Fruit fly (Drosophila melanogaster) whole organism, embryonic: ENCODE measurements around the gene dnc.

Experiments
- Atf-2 ChIP-seq: fragments of 200-800 bp; sonication (Bioruptor generic); optimal IDR thresholded peaks from 2 replicates; lab custom pipeline; 2016; ENCODE audit warnings: missing biosample characterization, missing genetic modification characterization
- CG1024 ChIP-seq: fragments of 200-800 bp; sonication (Bioruptor generic); IDR thresholded peaks from 2 replicates; pipeline ENCODE4 v1.3.6; 2022; ENCODE audit warnings: missing biosample characterization, missing genetic modification characterization
- CG10654 ChIP-seq: fragments of 200-800 bp; sonication (Bioruptor generic); optimal IDR thresholded peaks from 2 replicates; lab custom pipeline; 2016; ENCODE audit warnings: missing biosample characterization, missing genetic modification characterization
- CG11456 ChIP-seq: fragments of 200-800 bp; sonication (Bioruptor generic); IDR thresholded peaks from 3 replicates; pipeline ENCODE4 v1.3.6; 2022; ENCODE audit warnings: missing biosample characterization, missing genetic modification characterization
- CG11560 ChIP-seq: fragments of 200-800 bp; sonication (Bioruptor generic); IDR thresholded peaks from 3 replicates; pipeline ENCODE4 v1.3.6; 2022; ENCODE audit warnings: missing biosample characterization, missing genetic modification characterization
- CG1529 ChIP-seq: fragments of 200-800 bp; sonication (Bioruptor generic); optimal IDR thresholded peaks from 3 replicates; lab custom pipeline; 2018; ENCODE audit warnings: missing biosample characterization, missing genetic modification characterization
- CG15479 ChIP-seq: fragments of 200-800 bp; sonication (Bioruptor generic); optimal IDR thresholded peaks from 3 replicates; lab custom pipeline; 2019; ENCODE audit warnings: missing biosample characterization, mild to moderate bottlenecking, missing genetic modification characterization, moderate library complexity
- CG18476 ChIP-seq: fragments of 200-800 bp; sonication (Bioruptor generic); optimal IDR thresholded peaks from 2 replicates; lab custom pipeline; 2016; ENCODE audit warnings: missing biosample characterization, mild to moderate bottlenecking, missing genetic modification characterization
- CG2116 ChIP-seq: fragments of 200-800 bp; sonication (Bioruptor generic); optimal IDR thresholded peaks from 3 replicates; lab custom pipeline; 2018; ENCODE audit warnings: missing biosample characterization, mild to moderate bottlenecking, missing genetic modification characterization
- CG31224 ChIP-seq: fragments of 200-800 bp; sonication (Bioruptor generic); IDR thresholded peaks from 2 replicates; pipeline ENCODE4 v1.3.6; 2022; ENCODE audit warnings: missing biosample characterization, missing genetic modification characterization
- CG34376 ChIP-seq: fragments of 200-800 bp; sonication (Bioruptor generic); optimal IDR thresholded peaks from 2 replicates; lab custom pipeline; 2018; ENCODE audit warnings: missing biosample characterization, mild to moderate bottlenecking, missing genetic modification characterization
- CG4707 ChIP-seq: fragments of 200-800 bp; sonication (Bioruptor generic); optimal IDR thresholded peaks from 2 replicates; lab custom pipeline; 2018; ENCODE audit warnings: missing biosample characterization, mild to moderate bottlenecking, missing genetic modification characterization, moderate library complexity
- CG4854 ChIP-seq: fragments of 200-800 bp; sonication (Bioruptor generic); optimal IDR thresholded peaks from 2 replicates; lab custom pipeline; 2016; ENCODE audit warnings: missing biosample characterization, missing genetic modification characterization, inconsistent platforms
- CG5953 ChIP-seq: fragments of 200-800 bp; sonication (Bioruptor generic); IDR thresholded peaks from 2 replicates; pipeline ENCODE4 v1.3.6; 2022; ENCODE audit warnings: missing biosample characterization, missing genetic modification characterization
- CG6765 ChIP-seq: fragments of 200-800 bp; sonication (Bioruptor generic); optimal IDR thresholded peaks from 3 replicates; lab custom pipeline; 2017; ENCODE audit warnings: missing biosample characterization, mild to moderate bottlenecking, missing genetic modification characterization
- CG7556 ChIP-seq: fragments of 200-800 bp; sonication (Bioruptor generic); optimal IDR thresholded peaks from 2 replicates; lab custom pipeline; 2017; ENCODE audit warnings: missing biosample characterization, mild to moderate bottlenecking, missing genetic modification characterization
- CG8359 ChIP-seq: fragments of 200-800 bp; sonication (Bioruptor generic); optimal IDR thresholded peaks from 2 replicates; lab custom pipeline; 2017; ENCODE audit warnings: missing biosample characterization, mild to moderate bottlenecking, missing genetic modification characterization, borderline replicate concordance
- D19A ChIP-seq: fragments of 200-800 bp; optimal IDR thresholded peaks from 3 replicates; lab custom pipeline; 2019; ENCODE audit warnings: missing biosample characterization, mild to moderate bottlenecking, missing genetic modification characterization, moderate library complexity
- Dip2 ChIP-seq: fragments of 200-800 bp; sonication (Bioruptor generic); IDR thresholded peaks from 2 replicates; pipeline ENCODE4 v1.3.6; 2022; ENCODE audit warnings: missing biosample characterization, missing genetic modification characterization
- Doc3 ChIP-seq: fragments of 200-800 bp; sonication (Bioruptor generic); IDR thresholded peaks from 3 replicates; pipeline ENCODE4 v1.3.6; 2022; ENCODE audit warnings: missing biosample characterization, missing genetic modification characterization; ENCODE audit not compliant: partially characterized antibody
- Dref ChIP-seq: fragments of 200-800 bp; sonication (Bioruptor generic); IDR thresholded peaks from 2 replicates; pipeline ENCODE4 v1.3.6; 2022; ENCODE audit warnings: missing biosample characterization, missing genetic modification characterization
- Ets65A ChIP-seq: fragments of 200-800 bp; sonication (Bioruptor generic); peaks from one replicate; lab custom pipeline; 2016; ENCODE audit warnings: missing biosample characterization, missing genetic modification characterization
- Gsc ChIP-seq: fragments of 200-800 bp; sonication (Bioruptor generic); IDR thresholded peaks from 2 replicates; pipeline ENCODE4 v1.3.6; 2022; ENCODE audit warnings: missing biosample characterization, missing genetic modification characterization
- HLHmδ ChIP-seq: fragments of 200-800 bp; sonication (Bioruptor generic); optimal IDR thresholded peaks from 2 replicates; lab custom pipeline; 2018; ENCODE audit warnings: missing biosample characterization, mild to moderate bottlenecking, missing genetic modification characterization, moderate library complexity
- Lim3 ChIP-seq: fragments of 200-800 bp; sonication (Bioruptor generic); IDR thresholded peaks from 2 replicates; pipeline ENCODE4 v1.3.6; 2022; ENCODE audit warnings: missing biosample characterization, missing genetic modification characterization
- aop ChIP-seq: fragments of 200-800 bp; sonication (Bioruptor generic); IDR thresholded peaks from 2 replicates; pipeline ENCODE4 v1.3.6; 2022; ENCODE audit warnings: missing biosample characterization, missing genetic modification characterization
- ash1 ChIP-seq: fragments of 200-800 bp; sonication (Bioruptor generic); optimal IDR thresholded peaks from 2 replicates; lab custom pipeline; 2018; ENCODE audit warnings: missing biosample characterization, mild to moderate bottlenecking, missing genetic modification characterization
- az2 ChIP-seq: fragments of 200-800 bp; sonication (Bioruptor generic); optimal IDR thresholded peaks from 3 replicates; lab custom pipeline; 2016; ENCODE audit warnings: missing biosample characterization, missing genetic modification characterization
- chn ChIP-seq: fragments of 200-800 bp; sonication (Bioruptor generic); optimal IDR thresholded peaks from 2 replicates; lab custom pipeline; 2016; ENCODE audit warnings: missing biosample characterization, missing genetic modification characterization
- ci ChIP-seq: fragments of 200-800 bp; sonication (Bioruptor generic); IDR thresholded peaks from 3 replicates; pipeline ENCODE4 v1.3.6; 2022; ENCODE audit warnings: missing biosample characterization, missing genetic modification characterization
- danr ChIP-seq: fragments of 200-800 bp; sonication (Bioruptor generic); IDR thresholded peaks from 2 replicates; pipeline ENCODE4 v1.3.6; 2022; ENCODE audit warnings: missing biosample characterization, missing genetic modification characterization
- dati ChIP-seq: fragments of 200-800 bp; sonication (Bioruptor generic); IDR thresholded peaks from 2 replicates; pipeline ENCODE4 v1.3.6; 2022; ENCODE audit warnings: missing biosample characterization, missing genetic modification characterization
- dpn ChIP-seq, 2 experiments: fragments of 200-800 bp; sonication (Bioruptor generic); optimal IDR thresholded peaks; 3 replicates each; lab custom pipeline; 2016; ENCODE audit warnings: missing biosample characterization in 2 of 2, missing genetic modification characterization in 2 of 2
- fru ChIP-seq: fragments of >200 bp; optimal IDR thresholded peaks from 2 replicates; lab custom pipeline; 2017
- insv ChIP-seq, 2 experiments: fragments of 200-800 bp; sonication (Bioruptor generic); optimal IDR thresholded peaks; 3 replicates each; lab custom pipeline; 2016 to 2018; ENCODE audit warnings: missing biosample characterization in 2 of 2, missing genetic modification characterization in 2 of 2
- jing ChIP-seq: fragments of 200-800 bp; sonication (Bioruptor generic); optimal IDR thresholded peaks from 2 replicates; lab custom pipeline; 2018; ENCODE audit warnings: missing biosample characterization, mild to moderate bottlenecking, missing genetic modification characterization
- jumu ChIP-seq: fragments of 200-800 bp; sonication (Bioruptor generic); optimal IDR thresholded peaks from 3 replicates; lab custom pipeline; 2016; ENCODE audit warnings: missing biosample characterization, missing genetic modification characterization
- lola ChIP-seq, 3 experiments: fragments of >200 bp in 2 of 3; fragments of 200-800 bp in 1 of 3; sonication (Bioruptor generic) in 1 of 3; optimal IDR thresholded peaks; 2 replicates each; lab custom pipeline; 2017 to 2019; ENCODE audit warnings: missing biosample characterization in 3 of 3, missing genetic modification characterization in 3 of 3, mild to moderate bottlenecking in 1 of 3, moderate library complexity in 1 of 3
- lov ChIP-seq, 2 experiments: fragments of 200-800 bp in 1 of 2; fragments of >200 bp in 1 of 2; sonication (Bioruptor generic) in 1 of 2; IDR thresholded peaks in 1 of 2; optimal IDR thresholded peaks in 1 of 2; 2 replicates in 1 of 2; 3 replicates in 1 of 2; pipeline versions ENCODE4 v1.3.6 to Lab custom; 2017 to 2022; ENCODE audit warnings: missing biosample characterization in 1 of 2, missing genetic modification characterization in 1 of 2
- pros ChIP-seq: fragments of 200-800 bp; sonication (Bioruptor generic); optimal IDR thresholded peaks from 3 replicates; lab custom pipeline; 2019; ENCODE audit warnings: missing biosample characterization, mild to moderate bottlenecking, missing genetic modification characterization, moderate library complexity
- pzg ChIP-seq: fragments of 200-800 bp; sonication (Bioruptor generic); optimal IDR thresholded peaks from 3 replicates; lab custom pipeline; 2018; ENCODE audit warnings: missing biosample characterization, mild to moderate bottlenecking, missing genetic modification characterization, moderate library complexity
- row ChIP-seq: fragments of 200-800 bp; sonication (Bioruptor generic); IDR thresholded peaks from 3 replicates; pipeline ENCODE4 v1.3.6; 2022; ENCODE audit warnings: missing biosample characterization, missing genetic modification characterization
- shn ChIP-seq: fragments of 200-800 bp; sonication (Bioruptor generic); optimal IDR thresholded peaks from 3 replicates; lab custom pipeline; 2016; ENCODE audit warnings: missing biosample characterization, missing genetic modification characterization
- sr ChIP-seq: fragments of 200-800 bp; sonication (Bioruptor generic); IDR thresholded peaks from 3 replicates; pipeline ENCODE4 v1.3.6; 2022; ENCODE audit warnings: missing biosample characterization, missing genetic modification characterization
- stc ChIP-seq: fragments of 200-800 bp; sonication (Bioruptor generic); IDR thresholded peaks from 2 replicates; pipeline ENCODE4 v1.3.6; 2022; ENCODE audit warnings: missing biosample characterization, missing genetic modification characterization
- zen2 ChIP-seq: fragments of 200-800 bp; sonication (Bioruptor generic); IDR thresholded peaks from 3 replicates; pipeline ENCODE4 v1.3.6; 2022; ENCODE audit warnings: missing biosample characterization, missing genetic modification characterization; ENCODE audit not compliant: partially characterized antibody

Gene dnc

dm6 chrX:3127564-3127963 is 48.7 kb upstream of the dnc start:
- TF ChIP-seq D19A (tag; lab: Kevin White, UChicago), result no peak
- TF ChIP-seq dpn (GFP tag; optimal IDR thresholded peaks at IDR 0.05; lab: Kevin White, UChicago), result no peak
- TF ChIP-seq CG8359 (GFP tag; lab: Kevin White, UChicago), result peak; percentile 94
- TF ChIP-seq row (GFP tag; lab: Robert Waterston, UW), result 0 out of 3 replicates have a peak, but pooled peaks have one; percentile 1

- TF ChIP-seq jumu (GFP tag; lab: Kevin White, UChicago) (no peak), Dref (GFP tag; lab: Robert Waterston, UW) (no peak), sr (GFP tag; lab: Robert Waterston, UW) (0 out of 3 replicates have a peak, but pooled peaks have one; percentile 36), CG11560 (tag; lab: Robert Waterston, UW) (0 out of 3 replicates have a peak, but pooled peaks have one; percentile 24), Ets65A (GFP tag; lab: Kevin White, UChicago) (peak; percentile 55)
These were observed 44.3 kb upstream of the dnc start for dm6 chrX:3131978-3132377.

- no peak for TF ChIP-seq CG4854 (GFP tag; lab: Kevin White, UChicago)
- TF ChIP-seq Dip2 (GFP tag; lab: Robert Waterston, UW), result peak; percentile 34; the same call in 1 of the 2 replicates
- no peak for TF ChIP-seq shn
- peak; percentile 43 for TF ChIP-seq CG1529 (GFP tag; lab: Kevin White, UChicago)
- no peak for TF ChIP-seq ash1 (GFP tag; lab: Kevin White, UChicago)
- 0 out of 2 replicates have a peak, but pooled peaks have one; percentile 12 for TF ChIP-seq dati
- TF ChIP-seq CG1024 (GFP tag; lab: Robert Waterston, UW), result no peak
- no peak for TF ChIP-seq CG4707 (GFP tag; lab: Kevin White, UChicago)
- no peak for TF ChIP-seq CG31224 (GFP tag; lab: Robert Waterston, UW)
- TF ChIP-seq zen2, result no peak
- peak; percentile 71 for TF ChIP-seq ci (GFP tag; lab: Robert Waterston, UW)
- TF ChIP-seq az2 (GFP tag; lab: Kevin White, UChicago), result peak; percentile 66
- peak; percentile 44 for TF ChIP-seq Atf-2 (GFP tag; lab: Kevin White, UChicago)
- TF ChIP-seq CG7556 (GFP tag; lab: Kevin White, UChicago), result peak; percentile 52
- peak; percentile 53; the same call in 1 of the 2 replicates for TF ChIP-seq stc (GFP tag; lab: Robert Waterston, UW)
- peak; percentile 68 for TF ChIP-seq CG2116 (GFP tag; lab: Kevin White, UChicago)
- no peak for TF ChIP-seq CG6765 (GFP tag; lab: Kevin White, UChicago)
- TF ChIP-seq danr, result no peak; the same call in 1 of the 2 replicates
- TF ChIP-seq jing (GFP tag; lab: Kevin White, UChicago), result no peak
- no peak for TF ChIP-seq Lim3 (GFP tag; lab: Robert Waterston, UW)
- TF ChIP-seq CG15479 (GFP tag; lab: Kevin White, UChicago), result peak; percentile 81
- TF ChIP-seq lola (GFP tag; optimal IDR thresholded peaks at IDR 0.05; lab: Kevin White, UChicago), result peak in 1 of 3 experiments; percentile 24
- no peak for TF ChIP-seq CG5953
- peak; percentile 16 for TF ChIP-seq CG10654 (GFP tag; lab: Kevin White, UChicago)
- no peak for TF ChIP-seq chn (GFP tag; lab: Kevin White, UChicago)
- TF ChIP-seq pros (GFP tag; lab: Kevin White, UChicago), result no peak
- TF ChIP-seq CG34376 (GFP tag; lab: Kevin White, UChicago), result no peak
- TF ChIP-seq aop (GFP tag; lab: Robert Waterston, UW), result no peak
- peak; percentile 22; the same call in 1 of the 3 replicates for TF ChIP-seq Doc3 (GFP tag; lab: Robert Waterston, UW)
- no peak for TF ChIP-seq fru
- TF ChIP-seq lov (optimal IDR thresholded peaks at IDR 0.05; lab: Kevin White, UChicago), result no peak
- 0 out of 3 replicates have a peak, but pooled peaks have one; percentile 62 for TF ChIP-seq lov (GFP tag; IDR thresholded peaks at IDR 0.05; lab: Robert Waterston, UW)
- TF ChIP-seq CG18476 (GFP tag; lab: Kevin White, UChicago), result no peak
- TF ChIP-seq CG11456 (GFP tag; lab: Robert Waterston, UW), result peak; percentile 77; the same call in 2 of the 3 replicates
- TF ChIP-seq HLHmδ (GFP tag; lab: Kevin White, UChicago), result peak; percentile 71
- TF ChIP-seq pzg (GFP tag; lab: Kevin White, UChicago), result peak; percentile 91
- TF ChIP-seq insv (GFP tag; optimal IDR thresholded peaks at IDR 0.05; lab: Kevin White, UChicago), result peak in 1 of 2 experiments; percentile 67
- TF ChIP-seq Gsc (GFP tag; lab: Robert Waterston, UW), result no peak
These were observed 41.7 kb upstream of the dnc start, which contains the start of gene N for dm6 chrX:3134383-3135101. TSS of gene N (plus strand) at chrX:3134870.
